Fruit fly (Drosophila melanogaster): Measurements from ENCODE around the gene CG14301.

The CG14301 gene

DNA sequence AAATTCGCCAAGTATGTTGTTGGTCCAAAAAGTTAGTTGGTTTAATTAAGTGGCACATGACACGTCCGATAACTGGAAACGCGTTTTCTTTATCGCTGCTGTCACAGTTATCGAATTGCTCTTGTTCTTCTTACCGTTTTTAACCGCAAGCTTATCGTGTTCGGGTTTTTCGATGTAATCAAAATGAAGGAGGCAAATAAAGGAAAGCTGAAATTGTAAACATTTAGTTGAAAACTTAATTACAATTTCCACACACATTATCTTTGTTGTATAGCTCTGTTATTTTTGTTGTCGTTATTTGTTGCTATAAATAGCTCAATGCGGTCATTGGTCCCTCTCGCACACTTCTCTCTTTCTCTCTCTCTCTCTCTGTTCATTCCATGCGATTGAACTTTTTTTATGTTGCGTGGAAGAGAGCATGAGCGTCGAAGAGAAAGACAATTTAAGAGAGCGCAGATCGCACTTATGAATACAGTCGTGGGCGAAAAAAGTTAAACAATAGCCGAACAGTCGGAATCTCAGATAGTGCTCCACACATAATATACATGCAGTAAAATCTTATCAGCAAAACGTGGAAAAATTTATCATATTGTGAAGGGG, 55.9 kb downstream of the CG14301 start (continued):
- no peak for TF ChIP-seq zf30C (GFP tag; optimal IDR thresholded peaks at IDR 0.05)
- TF ChIP-seq tx (GFP tag; optimal IDR thresholded peaks at IDR 0.05) = no peak
- no peak for TF ChIP-seq CG7745 (tag; optimal IDR thresholded peaks at IDR 0.05)
- TF ChIP-seq Stat92E (GFP tag; optimal IDR thresholded peaks at IDR 0.05) = no peak
- TF ChIP-seq unc-4 (GFP tag; IDR thresholded peaks at IDR 0.05; ENCODE audit: partially characterized antibody) = no peak
- no peak for TF ChIP-seq Ptx1 (GFP tag; IDR thresholded peaks at IDR 0.05)
- no peak for TF ChIP-seq fd102C (GFP tag; optimal IDR thresholded peaks at IDR 0.05)
- TF ChIP-seq Abd-B (GFP tag; optimal IDR thresholded peaks at IDR 0.05) = no peak
- TF ChIP-seq kay (GFP tag; optimal IDR thresholded peaks at IDR 0.05) = no peak
- peak; percentile 19 for TF ChIP-seq mam (GFP tag; optimal IDR thresholded peaks at IDR 0.05)
- no peak for TF ChIP-seq sisA (GFP tag; IDR thresholded peaks at IDR 0.05)
- TF ChIP-seq zen (tag; optimal IDR thresholded peaks at IDR 0.05) = no peak
- no peak for TF ChIP-seq CG14050 (GFP tag; IDR thresholded peaks at IDR 0.05)
- TF ChIP-seq Dad (GFP tag; optimal IDR thresholded peaks at IDR 0.05) = no peak
- TF ChIP-seq CG16863 (GFP tag; optimal IDR thresholded peaks at IDR 0.05) = no peak
- no peak for TF ChIP-seq az2 (GFP tag; optimal IDR thresholded peaks at IDR 0.05)
- TF ChIP-seq CG3407 (GFP tag; optimal IDR thresholded peaks at IDR 0.05) = no peak
- TF ChIP-seq CG17385 (GFP tag; optimal IDR thresholded peaks at IDR 0.05) = peak; percentile 77
- peak; percentile 100 for TF ChIP-seq CG3163 (GFP tag; optimal IDR thresholded peaks at IDR 0.05)
- TF ChIP-seq bowl (GFP tag; IDR thresholded peaks at IDR 0.05) = no peak
- no peak for TF ChIP-seq prd (optimal IDR thresholded peaks at IDR 0.05)
- TF ChIP-seq prd (GFP tag; IDR thresholded peaks at IDR 0.05) = no peak
- no peak for TF ChIP-seq abd-A (tag; optimal IDR thresholded peaks at IDR 0.05)
- TF ChIP-seq Max (GFP tag; optimal IDR thresholded peaks at IDR 0.05) = no peak
- TF ChIP-seq repo (GFP tag; optimal IDR thresholded peaks at IDR 0.05) = no peak
- TF ChIP-seq CG13624 (GFP tag; optimal IDR thresholded peaks at IDR 0.05) = no peak
- no peak for TF ChIP-seq Hr51 (GFP tag; optimal IDR thresholded peaks at IDR 0.05)
- peak; percentile 44 for TF ChIP-seq Bgb (GFP tag; IDR thresholded peaks at IDR 0.05; ENCODE audit: partially characterized antibody)
- no peak for TF ChIP-seq tgo (GFP tag; IDR thresholded peaks at IDR 0.05)
- no peak for TF ChIP-seq Mrtf (GFP tag; IDR thresholded peaks at IDR 0.05)
- TF ChIP-seq CG8478 (optimal IDR thresholded peaks at IDR 0.05) = no peak
- no peak for TF ChIP-seq Xrp1 (GFP tag; IDR thresholded peaks at IDR 0.05)
- TF ChIP-seq Lim3 (GFP tag; IDR thresholded peaks at IDR 0.05) = no peak
- TF ChIP-seq Sox102F (GFP tag; optimal IDR thresholded peaks at IDR 0.05) = peak; percentile 24
- TF ChIP-seq Atf-2 (GFP tag; optimal IDR thresholded peaks at IDR 0.05) = no peak
- TF ChIP-seq CG18011 (GFP tag; optimal IDR thresholded peaks at IDR 0.05) = no peak
- no peak for TF ChIP-seq lmd (GFP tag; IDR thresholded peaks at IDR 0.05)
- no peak for TF ChIP-seq ems (GFP tag; optimal IDR thresholded peaks at IDR 0.05)
- no peak for TF ChIP-seq esg (GFP tag; conservative IDR thresholded peaks at IDR 0.05)
- TF ChIP-seq sens-2 (GFP tag; IDR thresholded peaks at IDR 0.05) = no peak
- TF ChIP-seq TFAM (GFP tag; optimal IDR thresholded peaks at IDR 0.05) = no peak
- TF ChIP-seq Dek (tag; optimal IDR thresholded peaks at IDR 0.05) = no peak
- no peak for TF ChIP-seq CG10366 (GFP tag; IDR thresholded peaks at IDR 0.05)
- 0 out of 3 replicates have a peak, but pooled peaks have one; percentile 34 for TF ChIP-seq vnd (GFP tag; IDR thresholded peaks at IDR 0.05; ENCODE audit: partially characterized antibody)
- TF ChIP-seq Ets65A (GFP tag) = no peak
- TF ChIP-seq CG4730 (GFP tag; IDR thresholded peaks at IDR 0.05) = no peak
- TF ChIP-seq GATAe (GFP tag; conservative IDR thresholded peaks at IDR 0.05) = no peak
- TF ChIP-seq CG6272 (GFP tag; IDR thresholded peaks at IDR 0.05) = no peak
- TF ChIP-seq CG11695 (GFP tag; IDR thresholded peaks at IDR 0.05) = no peak
- TF ChIP-seq hbn (GFP tag; IDR thresholded peaks at IDR 0.05; ENCODE audit: partially characterized antibody) = no peak
- TF ChIP-seq CG10209 (GFP tag; optimal IDR thresholded peaks at IDR 0.05) = no peak
